Fruit fly (Drosophila melanogaster) whole organism, embryonic: Measurements from ENCODE around the gene Larp7.

Experiments used
- ATbp ChIP-seq: fragments of 200-800 bp; sonication (Bioruptor generic); optimal IDR thresholded peaks from 2 replicates; lab custom pipeline; 2017; ENCODE audit warnings: missing biosample characterization, mild to moderate bottlenecking, missing genetic modification characterization, missing genetic modification reagents
- Atf3 ChIP-seq: fragments of 200-800 bp; sonication (Bioruptor generic); optimal IDR thresholded peaks from 3 replicates; lab custom pipeline; 2016; ENCODE audit warnings: missing biosample characterization, missing genetic modification characterization
- Awh ChIP-seq: fragments of 200-800 bp; sonication (Bioruptor generic); IDR thresholded peaks from 2 replicates; pipeline ENCODE4, ENCODE4 v1.3.6; 2022; ENCODE audit warnings: missing biosample characterization, missing genetic modification characterization
- CG10321 ChIP-seq: fragments of 200-800 bp; sonication (Bioruptor generic); IDR thresholded peaks from 2 replicates; pipeline ENCODE4 v1.3.6; 2022; ENCODE audit warnings: missing biosample characterization, missing genetic modification characterization
- CG10979 ChIP-seq: fragments of 200-800 bp; sonication (Bioruptor generic); optimal IDR thresholded peaks from 2 replicates; lab custom pipeline; 2018; ENCODE audit warnings: missing biosample characterization, mild to moderate bottlenecking, missing genetic modification characterization, moderate library complexity
- CG11560 ChIP-seq: fragments of 200-800 bp; sonication (Bioruptor generic); IDR thresholded peaks from 3 replicates; pipeline ENCODE4 v1.3.6; 2022; ENCODE audit warnings: missing biosample characterization, missing genetic modification characterization
- CG11695 ChIP-seq: fragments of 200-800 bp; sonication (Bioruptor generic); IDR thresholded peaks from 3 replicates; pipeline ENCODE4 v1.3.6; 2022; ENCODE audit warnings: missing biosample characterization, missing genetic modification characterization
- CG12219 ChIP-seq: fragments of 200-800 bp; sonication (Bioruptor generic); optimal IDR thresholded peaks from 3 replicates; lab custom pipeline; 2018; ENCODE audit warnings: missing biosample characterization, mild to moderate bottlenecking, missing genetic modification characterization
- CG13424 ChIP-seq: fragments of 200-800 bp; sonication (Bioruptor generic); optimal IDR thresholded peaks from 2 replicates; lab custom pipeline; 2019; ENCODE audit warnings: missing biosample characterization, mild to moderate bottlenecking, missing genetic modification characterization, moderate library complexity
- CG17802 ChIP-seq: fragments of 200-800 bp; sonication (Bioruptor generic); optimal IDR thresholded peaks from 2 replicates; lab custom pipeline; 2018; ENCODE audit warnings: missing biosample characterization, mild to moderate bottlenecking, missing genetic modification characterization, moderate library complexity
- CG18011 ChIP-seq: fragments of 200-800 bp; sonication (Bioruptor generic); optimal IDR thresholded peaks from 2 replicates; lab custom pipeline; 2017; ENCODE audit warnings: missing biosample characterization, missing genetic modification characterization, mild to moderate bottlenecking, moderate library complexity, missing genotype
- CG2712 ChIP-seq: fragments of 200-800 bp; optimal IDR thresholded peaks from 3 replicates; lab custom pipeline; 2019; ENCODE audit warnings: missing biosample characterization, mild to moderate bottlenecking, missing genetic modification characterization, moderate library complexity
- CG3065 ChIP-seq: fragments of 200-800 bp; sonication (Bioruptor generic); optimal IDR thresholded peaks from 2 replicates; lab custom pipeline; 2016; ENCODE audit warnings: missing biosample characterization, missing genetic modification characterization
- CG31441 ChIP-seq: fragments of 200-800 bp; sonication (Bioruptor generic); IDR thresholded peaks from 2 replicates; pipeline ENCODE4 v1.3.6; 2022; ENCODE audit warnings: missing biosample characterization, missing genetic modification characterization
- CG3847 ChIP-seq: fragments of 200-800 bp; sonication (Bioruptor generic); IDR thresholded peaks from 2 replicates; pipeline ENCODE4 v1.3.6; 2022; ENCODE audit warnings: missing biosample characterization, missing genetic modification characterization
- CG42726 ChIP-seq: fragments of 200-800 bp; sonication (Bioruptor generic); IDR thresholded peaks from 2 replicates; pipeline ENCODE4 v1.3.6; 2022; ENCODE audit warnings: missing biosample characterization, missing genetic modification characterization; ENCODE audit not compliant: partially characterized antibody
- CG4282 ChIP-seq: fragments of 200-800 bp; sonication (Bioruptor generic); optimal IDR thresholded peaks from 2 replicates; lab custom pipeline; 2016; ENCODE audit warnings: missing biosample characterization, missing genetic modification characterization
- CG4404 ChIP-seq: fragments of 200-800 bp; sonication (Bioruptor generic); IDR thresholded peaks from 2 replicates; pipeline ENCODE4 v1.3.6; 2022; ENCODE audit warnings: missing biosample characterization, missing genetic modification characterization
- CG4617 ChIP-seq: fragments of 200-800 bp; sonication (Bioruptor generic); optimal IDR thresholded peaks from 3 replicates; lab custom pipeline; 2016; ENCODE audit warnings: missing biosample characterization, missing genetic modification characterization, borderline replicate concordance
- CG6765 ChIP-seq: fragments of 200-800 bp; sonication (Bioruptor generic); optimal IDR thresholded peaks from 3 replicates; lab custom pipeline; 2017; ENCODE audit warnings: missing biosample characterization, mild to moderate bottlenecking, missing genetic modification characterization
- CG7372 ChIP-seq: fragments of 200-800 bp; sonication (Bioruptor generic); IDR thresholded peaks from 2 replicates; pipeline ENCODE4 v1.3.6; 2022; ENCODE audit warnings: missing biosample characterization, missing genetic modification characterization
- CG9727 ChIP-seq: fragments of 200-800 bp; sonication (Bioruptor generic); optimal IDR thresholded peaks from 3 replicates; lab custom pipeline; 2017; ENCODE audit warnings: missing biosample characterization, mild to moderate bottlenecking, missing genetic modification characterization
- Chrac-16 ChIP-seq: fragments of 200-800 bp; sonication (Bioruptor generic); optimal IDR thresholded peaks from 3 replicates; lab custom pipeline; 2016; ENCODE audit warnings: missing biosample characterization, missing genetic modification characterization
- Doc2 ChIP-seq: fragments of 200-800 bp; sonication (Bioruptor generic); IDR thresholded peaks from 2 replicates; pipeline ENCODE4 v1.3.6; 2022; ENCODE audit warnings: missing biosample characterization, missing genetic modification characterization
- E2f1 ChIP-seq: fragments of 200-800 bp; sonication (Bioruptor generic); IDR thresholded peaks from 2 replicates; pipeline ENCODE4 v1.3.6; 2022; ENCODE audit warnings: missing biosample characterization, missing genetic modification characterization
- Ets65A ChIP-seq: fragments of 200-800 bp; sonication (Bioruptor generic); peaks from one replicate; lab custom pipeline; 2016; ENCODE audit warnings: missing biosample characterization, missing genetic modification characterization
- Gug ChIP-seq: fragments of 200-800 bp; sonication (Bioruptor generic); IDR thresholded peaks from 4 replicates; pipeline ENCODE4 v1.3.6; 2022; ENCODE audit warnings: missing biosample characterization, missing genetic modification characterization
- Hmx ChIP-seq: fragments of 200-800 bp; sonication (Bioruptor generic); optimal IDR thresholded peaks from 2 replicates; lab custom pipeline; 2016; ENCODE audit warnings: missing biosample characterization, missing genetic modification characterization
- MESR4 ChIP-seq: fragments of 200-800 bp; sonication (Bioruptor generic); optimal IDR thresholded peaks from 2 replicates; lab custom pipeline; 2018; ENCODE audit warnings: missing biosample characterization, mild to moderate bottlenecking, missing genetic modification characterization, moderate library complexity
- Max ChIP-seq: fragments of 200-800 bp; sonication (Bioruptor generic); optimal IDR thresholded peaks from 2 replicates; lab custom pipeline; 2016; ENCODE audit warnings: missing biosample characterization, mild to moderate bottlenecking, missing genetic modification characterization
- NFAT ChIP-seq: fragments of 200-800 bp; sonication (Bioruptor generic); IDR thresholded peaks from 2 replicates; pipeline ENCODE4 v1.3.6; 2022; ENCODE audit warnings: missing biosample characterization, missing genetic modification characterization
- Xbp1 ChIP-seq: fragments of 200-800 bp; sonication (Bioruptor generic); optimal IDR thresholded peaks from 3 replicates; lab custom pipeline; 2016; ENCODE audit warnings: missing biosample characterization, mild to moderate bottlenecking, missing genetic modification characterization
- bsh ChIP-seq, 2 experiments: fragments of 200-800 bp; sonication (Bioruptor generic); optimal IDR thresholded peaks; 2 replicates each; lab custom pipeline; 2017 to 2018; ENCODE audit warnings: mild to moderate bottlenecking in 2 of 2, missing biosample characterization in 2 of 2, missing genetic modification characterization in 2 of 2, moderate library complexity in 1 of 2
- da ChIP-seq: fragments of 200-800 bp; sonication (Bioruptor generic); optimal IDR thresholded peaks from 2 replicates; lab custom pipeline; 2016; ENCODE audit warnings: missing biosample characterization, missing genetic modification characterization
- dmrt11E ChIP-seq: fragments of 200-800 bp; sonication (Bioruptor generic); optimal IDR thresholded peaks from 3 replicates; lab custom pipeline; 2018; ENCODE audit warnings: missing biosample characterization, mild to moderate bottlenecking, missing genetic modification characterization, moderate library complexity
- dmrt99B ChIP-seq: fragments of 200-800 bp; sonication (Bioruptor generic); optimal IDR thresholded peaks from 2 replicates; lab custom pipeline; 2018; ENCODE audit warnings: missing biosample characterization, mild to moderate bottlenecking, missing genetic modification characterization, moderate library complexity
- dpn ChIP-seq, 2 experiments: fragments of 200-800 bp; sonication (Bioruptor generic); optimal IDR thresholded peaks; 3 replicates each; lab custom pipeline; 2016; ENCODE audit warnings: missing biosample characterization in 2 of 2, missing genetic modification characterization in 2 of 2
- dysf ChIP-seq: fragments of 200-800 bp; sonication (Bioruptor generic); IDR thresholded peaks from 3 replicates; pipeline ENCODE4 v1.3.6; 2022; ENCODE audit warnings: missing biosample characterization, missing genetic modification characterization
- ems ChIP-seq: fragments of 200-800 bp; sonication (Bioruptor generic); optimal IDR thresholded peaks from 3 replicates; lab custom pipeline; 2016; ENCODE audit warnings: missing biosample characterization, missing genetic modification characterization
- en ChIP-seq: fragments of 200-800 bp; sonication (Bioruptor generic); optimal IDR thresholded peaks from 2 replicates; lab custom pipeline; 2016; ENCODE audit warnings: missing biosample characterization, missing genetic modification characterization
- exex ChIP-seq: fragments of 200-800 bp; sonication (Bioruptor generic); optimal IDR thresholded peaks from 4 replicates; lab custom pipeline; 2018; ENCODE audit warnings: missing biosample characterization, mild to moderate bottlenecking, missing genetic modification characterization, moderate library complexity
- fd102C ChIP-seq: fragments of 200-800 bp; sonication (Bioruptor generic); optimal IDR thresholded peaks from 2 replicates; lab custom pipeline; 2018; ENCODE audit warnings: missing biosample characterization, mild to moderate bottlenecking, missing genetic modification characterization, moderate library complexity
- hkb ChIP-seq, 2 experiments: fragments of 200-800 bp in 1 of 2; fragments of >200 bp in 1 of 2; sonication (Bioruptor generic) in 1 of 2; IDR thresholded peaks in 1 of 2; optimal IDR thresholded peaks in 1 of 2; 2 replicates each; pipeline versions ENCODE4 v1.3.6 to Lab custom; 2017 to 2022; ENCODE audit warnings: missing biosample characterization in 1 of 2, missing genetic modification characterization in 1 of 2
- lab ChIP-seq: fragments of 200-800 bp; sonication (Bioruptor generic); optimal IDR thresholded peaks from 3 replicates; lab custom pipeline; 2017; ENCODE audit warnings: missing biosample characterization, missing genetic modification characterization, mild to moderate bottlenecking, moderate library complexity, missing genetic modification reagents
- lmd ChIP-seq: fragments of 200-800 bp; sonication (Bioruptor generic); IDR thresholded peaks from 2 replicates; pipeline ENCODE4 v1.3.6; 2022; ENCODE audit warnings: missing biosample characterization, missing genetic modification characterization
- lola ChIP-seq, 3 experiments: fragments of >200 bp in 2 of 3; fragments of 200-800 bp in 1 of 3; sonication (Bioruptor generic) in 1 of 3; optimal IDR thresholded peaks; 2 replicates each; lab custom pipeline; 2017 to 2019; ENCODE audit warnings: missing biosample characterization in 3 of 3, missing genetic modification characterization in 3 of 3, mild to moderate bottlenecking in 1 of 3, moderate library complexity in 1 of 3
- nmo ChIP-seq: fragments of 200-800 bp; sonication (Bioruptor generic); optimal IDR thresholded peaks from 2 replicates; lab custom pipeline; 2018; ENCODE audit warnings: missing biosample characterization, mild to moderate bottlenecking, missing genetic modification characterization, moderate library complexity
- oc ChIP-seq: fragments of 200-800 bp; sonication (Bioruptor generic); optimal IDR thresholded peaks from 2 replicates; lab custom pipeline; 2018; ENCODE audit warnings: missing biosample characterization, mild to moderate bottlenecking, missing genetic modification characterization, moderate library complexity
- schlank ChIP-seq: fragments of 200-800 bp; sonication (Bioruptor generic); optimal IDR thresholded peaks from 2 replicates; lab custom pipeline; 2018; ENCODE audit warnings: missing biosample characterization, mild to moderate bottlenecking, missing genetic modification characterization
- vvl ChIP-seq: fragments of 200-800 bp; sonication (Bioruptor generic); IDR thresholded peaks from 2 replicates; pipeline ENCODE4 v1.3.6; 2022; ENCODE audit warnings: missing biosample characterization, missing genetic modification characterization

Larp7 gene

dm6 chrX:9248040-9248439, 4.4 kb downstream of the Larp7 start (continued):
- TF ChIP-seq Gug (GFP tag; lab: Robert Waterston, UW): no peak
- no peak for TF ChIP-seq Doc2 (GFP tag; lab: Robert Waterston, UW)
- TF ChIP-seq Max (GFP tag; lab: Kevin White, UChicago): no peak
- TF ChIP-seq Xbp1 (GFP tag; lab: Kevin White, UChicago): peak; percentile 5
- TF ChIP-seq vvl (GFP tag; lab: Robert Waterston, UW): peak; percentile 29; the same call in 1 of the 2 replicates
- no peak for TF ChIP-seq CG3847 (GFP tag; lab: Robert Waterston, UW)
- no peak for TF ChIP-seq CG7372 (GFP tag; lab: Robert Waterston, UW)
- peak; percentile 24 for TF ChIP-seq Chrac-16
- TF ChIP-seq dpn (GFP tag; optimal IDR thresholded peaks at IDR 0.05; lab: Kevin White, UChicago): no peak
- TF ChIP-seq E2f1 (GFP tag; lab: Robert Waterston, UW): no peak
- TF ChIP-seq CG4282 (GFP tag; lab: Kevin White, UChicago): no peak
- peak; percentile 20 for TF ChIP-seq nmo
- TF ChIP-seq bsh (GFP tag; optimal IDR thresholded peaks at IDR 0.05; lab: Kevin White, UChicago): peak in 1 of 2 experiments; percentile 46
- TF ChIP-seq CG3065: no peak
- TF ChIP-seq en: no peak
- no peak for TF ChIP-seq da (GFP tag; lab: Kevin White, UChicago)
- TF ChIP-seq MESR4 (GFP tag; lab: Kevin White, UChicago): no peak
- peak; percentile 55 for TF ChIP-seq CG2712 (tag; lab: Kevin White, UChicago)
- no peak for TF ChIP-seq CG12219 (GFP tag; lab: Kevin White, UChicago)
- TF ChIP-seq dmrt99B (tag; lab: Kevin White, UChicago): no peak
- TF ChIP-seq ems: no peak
- TF ChIP-seq lmd (GFP tag; lab: Robert Waterston, UW): peak; percentile 15; the same call in 1 of the 2 replicates
- peak; percentile 27 for TF ChIP-seq fd102C (GFP tag; lab: Kevin White, UChicago)
- no peak for TF ChIP-seq lab (GFP tag; lab: Kevin White, UChicago)
- TF ChIP-seq CG42726 (GFP tag; lab: Robert Waterston, UW): no peak
- no peak for TF ChIP-seq CG4617 (GFP tag; lab: Kevin White, UChicago)
- TF ChIP-seq CG10321 (GFP tag; lab: Robert Waterston, UW): no peak
- TF ChIP-seq CG10979 (tag; lab: Kevin White, UChicago): peak; percentile 53
- TF ChIP-seq NFAT: no peak
- TF ChIP-seq exex: no peak
- no peak for TF ChIP-seq CG31441 (GFP tag; lab: Robert Waterston, UW)
- no peak for TF ChIP-seq CG17802 (tag; lab: Kevin White, UChicago)
- peak; percentile 72 for TF ChIP-seq Ets65A (GFP tag; lab: Kevin White, UChicago)
- TF ChIP-seq ATbp (GFP tag; lab: Kevin White, UChicago): no peak
- no peak for TF ChIP-seq CG11695
- no peak for TF ChIP-seq CG4404 (GFP tag; lab: Robert Waterston, UW)
- no peak for TF ChIP-seq Atf3 (GFP tag; lab: Kevin White, UChicago)
- peak; percentile 33 for TF ChIP-seq CG9727
- no peak for TF ChIP-seq Awh
- no peak for TF ChIP-seq schlank (tag; lab: Kevin White, UChicago)
- TF ChIP-seq CG6765 (GFP tag; lab: Kevin White, UChicago): no peak
- no peak for TF ChIP-seq oc
- TF ChIP-seq CG13424 (tag; lab: Kevin White, UChicago): peak; percentile 14
- peak in 1 of 3 experiments; percentile 39 for TF ChIP-seq lola (GFP tag; optimal IDR thresholded peaks at IDR 0.05; lab: Kevin White, UChicago)
- peak; percentile 62 for TF ChIP-seq dmrt11E
- TF ChIP-seq dysf (GFP tag; lab: Robert Waterston, UW): no peak
- no peak for TF ChIP-seq CG11560 (tag; lab: Robert Waterston, UW)
- no peak for TF ChIP-seq CG18011 (GFP tag; lab: Kevin White, UChicago)
- no peak for TF ChIP-seq Hmx (GFP tag; lab: Kevin White, UChicago)
- no peak for TF ChIP-seq hkb (optimal IDR thresholded peaks at IDR 0.05; lab: Kevin White, UChicago)
- TF ChIP-seq hkb (GFP tag; IDR thresholded peaks at IDR 0.05; lab: Robert Waterston, UW): 0 out of 2 replicates have a peak, but pooled peaks have one; percentile 28
